Worm (Caenorhabditis elegans): ENCODE data around the gene flp-21.

Gene flp-21

DNA sequence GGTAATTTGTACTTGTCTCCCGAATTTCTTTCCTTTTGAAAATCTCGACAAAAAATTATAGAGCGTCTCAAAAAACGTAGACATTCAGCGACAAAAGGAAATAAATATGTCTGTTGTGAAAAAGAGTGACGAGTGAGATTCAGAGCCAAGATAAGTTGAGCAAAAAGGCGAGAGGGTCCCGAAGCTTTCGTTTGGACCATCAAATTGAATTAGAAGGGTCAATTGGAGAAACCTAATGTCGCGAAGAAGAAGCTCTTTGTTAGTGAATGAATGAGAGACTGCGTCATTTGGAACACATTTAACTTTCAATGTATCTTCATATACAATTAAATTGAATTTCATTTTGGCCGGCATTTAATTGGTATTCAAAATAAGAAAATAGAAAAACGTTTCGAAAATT is 23.3 kb downstream of the flp-21 start:
- no peak for TF ChIP-seq cebp-1 (GFP tag; IDR thresholded peaks at IDR 0.05)
- TF ChIP-seq cebp-1 (tag; optimal IDR thresholded peaks at IDR 0.05): no peak
- no peak for TF ChIP-seq K11D2.4 (GFP tag; IDR thresholded peaks at IDR 0.05)
- TF ChIP-seq hlh-12 (tag; optimal IDR thresholded peaks at IDR 0.05): no peak
- no peak for TF ChIP-seq ztf-6 (GFP tag; IDR thresholded peaks at IDR 0.05)
- no peak for TF ChIP-seq nfya-1 (tag; optimal IDR thresholded peaks at IDR 0.05; ENCODE audit: borderline replicate concordance, insufficient read depth)
- no peak for TF ChIP-seq Y95B8A.8 (GFP tag; IDR thresholded peaks at IDR 0.05)
- no peak for TF ChIP-seq ztf-25 (GFP tag; IDR thresholded peaks at IDR 0.05)
- no peak for TF ChIP-seq T26A5.8 (tag; optimal IDR thresholded peaks at IDR 0.05)
- TF ChIP-seq zfh-2 (GFP tag; conservative IDR thresholded peaks at IDR 0.05): no peak
- no peak for TF ChIP-seq him-1 (tag; optimal IDR thresholded peaks at IDR 0.05)
- TF ChIP-seq mxl-1 (tag; optimal IDR thresholded peaks at IDR 0.05): no peak
- TF ChIP-seq unc-62 (GFP tag; optimal IDR thresholded peaks at IDR 0.05): no peak
- TF ChIP-seq ceh-40 (GFP tag; IDR thresholded peaks at IDR 0.05): no peak
- no peak for TF ChIP-seq madf-6 (GFP tag; IDR thresholded peaks at IDR 0.05)
- TF ChIP-seq hmg-1.2 (GFP tag; IDR thresholded peaks at IDR 0.05): no peak
- no peak for TF ChIP-seq F22D6.2 (tag; optimal IDR thresholded peaks at IDR 0.05)
- no peak for TF ChIP-seq B0336.3 (GFP tag; IDR thresholded peaks at IDR 0.05)
- no peak for TF ChIP-seq ceh-58 (GFP tag; IDR thresholded peaks at IDR 0.05)

DNA sequence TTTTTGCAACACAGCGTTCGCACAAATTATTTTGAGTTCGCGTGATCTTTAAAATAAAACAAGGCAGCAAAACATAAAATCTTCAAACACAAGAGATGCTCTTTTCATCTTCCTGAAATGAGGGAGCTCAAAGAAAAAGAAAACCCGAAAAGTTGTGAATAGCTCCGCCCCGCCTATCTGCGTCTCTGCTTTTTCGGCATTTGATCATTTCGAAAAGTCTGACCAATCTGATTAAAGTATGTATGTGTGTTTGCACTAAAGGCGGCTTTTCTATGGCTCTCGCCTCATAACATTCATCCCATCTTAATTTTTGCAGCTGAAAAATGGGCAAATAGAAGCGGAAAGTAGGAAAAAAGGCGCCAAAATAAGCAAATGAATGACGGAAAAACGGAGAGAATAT is 26.4 kb downstream of the flp-21 start:
- TF ChIP-seq K11D2.4 (GFP tag; IDR thresholded peaks at IDR 0.05) (no peak), lin-26 (GFP tag; IDR thresholded peaks at IDR 0.05) (no peak), snpc-3.4 (tag; optimal IDR thresholded peaks at IDR 0.05) (no peak), tlf-1 (GFP tag; optimal IDR thresholded peaks at IDR 0.05) (no peak), attf-6 (GFP tag; IDR thresholded peaks at IDR 0.05) (no peak), lsy-27 (tag; optimal IDR thresholded peaks at IDR 0.05; ENCODE audit: borderline replicate concordance, insufficient read depth) (no peak), snpc-4 (GFP tag; optimal IDR thresholded peaks at IDR 0.05) (no peak), snpc-4 (tag; optimal IDR thresholded peaks at IDR 0.05) (no peak), Y53G8AR.9 (GFP tag; conservative IDR thresholded peaks at IDR 0.05) (no peak), nfyb-1 (GFP tag; IDR thresholded peaks at IDR 0.05) (no peak), snpc-1.3 (tag; optimal IDR thresholded peaks at IDR 0.05; ENCODE audit: insufficient read depth) (no peak), gei-17 (GFP tag; optimal IDR thresholded peaks at IDR 0.05) (no peak), hlh-26 (GFP tag; conservative IDR thresholded peaks at IDR 0.05) (no peak), F23B12.7 (tag; optimal IDR thresholded peaks at IDR 0.05; ENCODE audit: insufficient read depth) (no peak)

DNA sequence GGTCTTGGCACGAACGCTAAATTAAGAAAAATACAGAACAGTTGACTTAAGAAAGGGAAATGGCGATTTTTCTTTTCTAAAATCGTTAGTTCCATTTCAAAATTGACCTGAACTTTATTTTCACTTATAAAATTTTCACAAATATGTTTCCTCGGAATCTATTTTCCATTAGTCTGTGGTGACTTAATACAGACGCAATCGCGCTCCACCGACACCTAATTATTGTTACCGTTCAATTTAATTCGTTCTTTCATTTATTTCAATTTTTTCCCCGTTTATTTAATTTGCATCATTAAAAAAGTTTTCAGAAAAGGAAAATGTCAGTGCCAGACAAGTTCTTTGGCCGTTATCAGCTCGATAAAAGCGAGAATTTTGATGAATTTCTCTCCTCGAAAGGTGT is 27.1 kb downstream of the flp-21 start, which contains the start of gene lbp-4:
Gene lbp-4 (plus strand): TSS at position 309 of the 400 bp plus-strand sequence.
- no peak for TF ChIP-seq nhr-120 (GFP tag; IDR thresholded peaks at IDR 0.05)
- peak; percentile 74 for TF ChIP-seq nhr-80 (tag; optimal IDR thresholded peaks at IDR 0.05)
- peak; percentile 30 for TF ChIP-seq lsl-1 (GFP tag; optimal IDR thresholded peaks at IDR 0.05)
- peak; percentile 74 for TF ChIP-seq F23B12.7 (tag; optimal IDR thresholded peaks at IDR 0.05; ENCODE audit: insufficient read depth)
- no peak for TF ChIP-seq Y95B8A.8 (GFP tag; IDR thresholded peaks at IDR 0.05)
- TF ChIP-seq ceh-100 (GFP tag; IDR thresholded peaks at IDR 0.05): peak; percentile 92
- TF ChIP-seq lin-40 (tag; optimal IDR thresholded peaks at IDR 0.05): no peak
- TF ChIP-seq C06A6.2 (GFP tag; conservative IDR thresholded peaks at IDR 0.05): no peak
- TF ChIP-seq athp-1 (tag; optimal IDR thresholded peaks at IDR 0.05): no peak
- no peak for TF ChIP-seq F22D6.2 (tag; optimal IDR thresholded peaks at IDR 0.05)
- no peak for TF ChIP-seq unc-130 (GFP tag; optimal IDR thresholded peaks at IDR 0.05)
- TF ChIP-seq F10E7.11 (tag; optimal IDR thresholded peaks at IDR 0.05): no peak
- peak; percentile 24 for TF ChIP-seq ZK185.1 (tag; optimal IDR thresholded peaks at IDR 0.05; ENCODE audit: poor library complexity, severe bottlenecking)
- TF ChIP-seq lin-54 (GFP tag; optimal IDR thresholded peaks at IDR 0.05): no peak
- TF ChIP-seq ceh-58 (GFP tag; IDR thresholded peaks at IDR 0.05): no peak
- TF ChIP-seq madf-8 (GFP tag; conservative IDR thresholded peaks at IDR 0.05): no peak
- no peak for TF ChIP-seq K11D2.4 (GFP tag; IDR thresholded peaks at IDR 0.05)
- no peak for TF ChIP-seq snpc-3.4 (tag; optimal IDR thresholded peaks at IDR 0.05)
- no peak for TF ChIP-seq hsf-1 (GFP tag; IDR thresholded peaks at IDR 0.05)
- TF ChIP-seq lag-1 (GFP tag; IDR thresholded peaks at IDR 0.05): no peak
- peak; percentile 65; the same call in 1 of the 2 replicates for TF ChIP-seq mcd-1 (GFP tag; IDR thresholded peaks at IDR 0.05)

Measured in whole organism, young adult.